Worm (Caenorhabditis elegans): ENCODE measurements around the gene vps-39.

DNA sequence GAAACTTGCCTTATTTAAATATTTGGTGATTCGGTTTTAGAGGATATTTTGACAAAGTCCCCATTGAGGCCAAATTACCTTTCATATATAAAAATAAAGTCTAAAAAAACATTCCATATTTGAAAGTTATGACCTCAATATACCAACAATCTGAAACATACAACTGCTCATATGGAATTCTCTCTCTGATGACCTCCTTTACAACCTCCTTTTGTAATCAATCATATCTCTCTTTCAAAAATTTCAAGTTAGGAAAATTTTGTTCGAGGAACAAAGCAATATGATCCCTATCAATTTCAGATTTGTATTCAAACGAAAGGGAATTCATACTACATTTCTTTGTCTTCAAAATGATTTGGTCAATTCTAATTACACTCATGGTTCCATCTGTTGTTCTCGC is 41.3 kb upstream of the vps-39 start, which contains the start of gene D1086.6:
- TF ChIP-seq fos-1 (tag; optimal IDR thresholded peaks at IDR 0.05) = no peak
- no peak for TF ChIP-seq aha-1 (tag)
- TF ChIP-seq lin-15B (tag; optimal IDR thresholded peaks at IDR 0.05) = no peak
- TF ChIP-seq ztf-11 (tag; optimal IDR thresholded peaks at IDR 0.05) = no peak
- TF ChIP-seq nhr-237 (tag; optimal IDR thresholded peaks at IDR 0.05) = no peak
- TF ChIP-seq lin-13 (GFP tag; optimal IDR thresholded peaks at IDR 0.05) = no peak
- TF ChIP-seq dve-1 (tag; optimal IDR thresholded peaks at IDR 0.05; ENCODE audit: insufficient read depth) = no peak
- TF ChIP-seq lir-3 (tag; optimal IDR thresholded peaks at IDR 0.05) = no peak
- no peak for TF ChIP-seq unc-130 (GFP tag; optimal IDR thresholded peaks at IDR 0.05)
- TF ChIP-seq spr-3 (GFP tag; optimal IDR thresholded peaks at IDR 0.05) = no peak

All from whole organism, L4 larva.